Fruit fly (Drosophila melanogaster) whole organism, embryonic: Measurements from ENCODE around the gene Rbp.

Experiments
- ATbp ChIP-seq: fragments of 200-800 bp; sonication (Bioruptor generic); optimal IDR thresholded peaks from 2 replicates; lab custom pipeline; 2017; ENCODE audit warnings: missing biosample characterization, mild to moderate bottlenecking, missing genetic modification characterization, missing genetic modification reagents
- Aef1 ChIP-seq: fragments of 200-800 bp; sonication (Bioruptor generic); IDR thresholded peaks from 3 replicates; pipeline ENCODE4 v1.3.6; 2022; ENCODE audit warnings: missing biosample characterization, missing genetic modification characterization
- CG10654 ChIP-seq: fragments of 200-800 bp; sonication (Bioruptor generic); optimal IDR thresholded peaks from 2 replicates; lab custom pipeline; 2016; ENCODE audit warnings: missing biosample characterization, missing genetic modification characterization
- CG10959 ChIP-seq: fragments of 200-800 bp; sonication (Bioruptor generic); IDR thresholded peaks from 2 replicates; pipeline ENCODE4 v1.3.6; 2022; ENCODE audit warnings: missing biosample characterization, missing genetic modification characterization
- CG12391 ChIP-seq: fragments of 200-800 bp; sonication (Bioruptor generic); optimal IDR thresholded peaks from 3 replicates; lab custom pipeline; 2018; ENCODE audit warnings: missing biosample characterization, mild to moderate bottlenecking, missing genetic modification characterization, moderate library complexity
- CG12659 ChIP-seq: fragments of 200-800 bp; sonication (Bioruptor generic); optimal IDR thresholded peaks from 3 replicates; lab custom pipeline; 2017; ENCODE audit warnings: mild to moderate bottlenecking, missing biosample characterization, missing genetic modification reagents, missing genetic modification characterization
- CG14441 ChIP-seq: fragments of 200-800 bp; sonication (Bioruptor generic); IDR thresholded peaks from 2 replicates; pipeline ENCODE4 v1.3.6; 2022; ENCODE audit warnings: missing biosample characterization, missing genetic modification characterization
- CG15011 ChIP-seq: fragments of 200-800 bp; sonication (Bioruptor generic); optimal IDR thresholded peaks from 3 replicates; lab custom pipeline; 2018; ENCODE audit warnings: missing biosample characterization, mild to moderate bottlenecking, missing genetic modification characterization
- CG1602 ChIP-seq: fragments of 200-800 bp; sonication (Bioruptor generic); optimal IDR thresholded peaks from 3 replicates; lab custom pipeline; 2016; ENCODE audit warnings: missing biosample characterization, missing genetic modification characterization
- CG1832 ChIP-seq: fragments of 200-800 bp; sonication (Bioruptor generic); optimal IDR thresholded peaks from 2 replicates; lab custom pipeline; 2017; ENCODE audit warnings: missing biosample characterization, mild to moderate bottlenecking, missing genetic modification characterization, inconsistent platforms
- CG31388 ChIP-seq: fragments of 200-800 bp; sonication (Bioruptor generic); optimal IDR thresholded peaks from 2 replicates; lab custom pipeline; 2016; ENCODE audit warnings: missing biosample characterization, missing genetic modification characterization
- CG31441 ChIP-seq: fragments of 200-800 bp; sonication (Bioruptor generic); IDR thresholded peaks from 2 replicates; pipeline ENCODE4 v1.3.6; 2022; ENCODE audit warnings: missing biosample characterization, missing genetic modification characterization
- CG34376 ChIP-seq: fragments of 200-800 bp; sonication (Bioruptor generic); optimal IDR thresholded peaks from 2 replicates; lab custom pipeline; 2018; ENCODE audit warnings: missing biosample characterization, mild to moderate bottlenecking, missing genetic modification characterization
- CG4282 ChIP-seq: fragments of 200-800 bp; sonication (Bioruptor generic); optimal IDR thresholded peaks from 2 replicates; lab custom pipeline; 2016; ENCODE audit warnings: missing biosample characterization, missing genetic modification characterization
- CG7786 ChIP-seq: fragments of 200-800 bp; sonication (Bioruptor generic); optimal IDR thresholded peaks from 2 replicates; lab custom pipeline; 2016; ENCODE audit warnings: missing biosample characterization, missing genetic modification characterization
- CG7839 ChIP-seq: fragments of 200-800 bp; sonication (Bioruptor generic); optimal IDR thresholded peaks from 3 replicates; lab custom pipeline; 2018; ENCODE audit warnings: missing biosample characterization, mild to moderate bottlenecking, missing genetic modification characterization, moderate library complexity
- CG8281 ChIP-seq: fragments of 200-800 bp; sonication (Bioruptor generic); optimal IDR thresholded peaks from 2 replicates; lab custom pipeline; 2018; ENCODE audit warnings: missing biosample characterization, mild to moderate bottlenecking, missing genetic modification characterization, moderate library complexity
- Camta ChIP-seq: fragments of 200-800 bp; sonication (Bioruptor generic); optimal IDR thresholded peaks from 2 replicates; lab custom pipeline; 2016; ENCODE audit warnings: missing biosample characterization, missing genetic modification characterization
- Dek ChIP-seq: fragments of 200-800 bp; sonication (Bioruptor generic); optimal IDR thresholded peaks from 3 replicates; lab custom pipeline; 2019; ENCODE audit warnings: missing biosample characterization, mild to moderate bottlenecking, missing genetic modification characterization, moderate library complexity
- Dp ChIP-seq: fragments of 200-800 bp; sonication (Bioruptor generic); optimal IDR thresholded peaks from 2 replicates; lab custom pipeline; 2018; ENCODE audit warnings: missing biosample characterization, mild to moderate bottlenecking, missing genetic modification characterization, moderate library complexity
- Ets97D ChIP-seq: fragments of 200-800 bp; sonication (Bioruptor generic); optimal IDR thresholded peaks from 3 replicates; lab custom pipeline; 2016; ENCODE audit warnings: missing biosample characterization, missing genetic modification characterization
- Fer1 ChIP-seq: fragments of 200-800 bp; sonication (Bioruptor generic); optimal IDR thresholded peaks from 2 replicates; lab custom pipeline; 2017; ENCODE audit warnings: missing biosample characterization, mild to moderate bottlenecking, missing genetic modification characterization
- Gug ChIP-seq: fragments of 200-800 bp; sonication (Bioruptor generic); IDR thresholded peaks from 4 replicates; pipeline ENCODE4 v1.3.6; 2022; ENCODE audit warnings: missing biosample characterization, missing genetic modification characterization
- HLH3B ChIP-seq: fragments of 200-800 bp; sonication (Bioruptor generic); IDR thresholded peaks from 2 replicates; pipeline ENCODE4 v1.3.6; 2022; ENCODE audit warnings: missing biosample characterization, missing genetic modification characterization
- Hsf ChIP-seq: fragments of 200-800 bp; sonication (Bioruptor generic); optimal IDR thresholded peaks from 3 replicates; lab custom pipeline; 2016; ENCODE audit warnings: missing biosample characterization, missing genetic modification characterization
- Trl ChIP-seq, 3 experiments: fragments of >200 bp in 2 of 3; fragments of 200-800 bp in 1 of 3; sonication (Bioruptor generic) in 1 of 3; optimal IDR thresholded peaks; 2 replicates in 1 of 3; 3 replicates in 2 of 3; lab custom pipeline; 2016 to 2017; ENCODE audit warnings: missing biosample characterization in 1 of 3, missing genetic modification characterization in 1 of 3
- Usf ChIP-seq: fragments of 200-800 bp; sonication (Bioruptor generic); optimal IDR thresholded peaks from 2 replicates; lab custom pipeline; 2017; ENCODE audit warnings: missing genotype, missing biosample characterization, missing genetic modification characterization
- Xbp1 ChIP-seq: fragments of 200-800 bp; sonication (Bioruptor generic); optimal IDR thresholded peaks from 3 replicates; lab custom pipeline; 2016; ENCODE audit warnings: missing biosample characterization, mild to moderate bottlenecking, missing genetic modification characterization
- YL-1 ChIP-seq: fragments of 200-800 bp; sonication (Bioruptor generic); optimal IDR thresholded peaks from 3 replicates; lab custom pipeline; 2017; ENCODE audit warnings: missing biosample characterization, mild to moderate bottlenecking, missing genetic modification characterization
- ap ChIP-seq: fragments of 200-800 bp; sonication (Bioruptor generic); IDR thresholded peaks from 2 replicates; pipeline ENCODE4 v1.3.6; 2022; ENCODE audit warnings: missing biosample characterization, missing genetic modification characterization
- bowl ChIP-seq: fragments of 200-800 bp; sonication (Bioruptor generic); IDR thresholded peaks from 2 replicates; pipeline ENCODE4 v1.3.6; 2022; ENCODE audit warnings: missing biosample characterization, missing genetic modification characterization
- br ChIP-seq: fragments of >200 bp; optimal IDR thresholded peaks from 2 replicates; lab custom pipeline; 2017
- chm ChIP-seq: fragments of 200-800 bp; sonication (Bioruptor generic); IDR thresholded peaks from 2 replicates; pipeline ENCODE4 v1.3.6; 2022; ENCODE audit warnings: missing biosample characterization, missing genetic modification characterization
- dati ChIP-seq: fragments of 200-800 bp; sonication (Bioruptor generic); IDR thresholded peaks from 2 replicates; pipeline ENCODE4 v1.3.6; 2022; ENCODE audit warnings: missing biosample characterization, missing genetic modification characterization
- fru ChIP-seq: fragments of >200 bp; optimal IDR thresholded peaks from 2 replicates; lab custom pipeline; 2017
- gce ChIP-seq: fragments of 200-800 bp; sonication (Bioruptor generic); IDR thresholded peaks from 3 replicates; pipeline ENCODE4 v1.3.6; 2022; ENCODE audit warnings: missing biosample characterization, missing genetic modification characterization
- gem ChIP-seq: fragments of 200-800 bp; sonication (Bioruptor generic); optimal IDR thresholded peaks from 2 replicates; lab custom pipeline; 2019; ENCODE audit warnings: missing biosample characterization, mild to moderate bottlenecking, missing genetic modification characterization, moderate library complexity
- grau ChIP-seq: fragments of 200-800 bp; optimal IDR thresholded peaks from 3 replicates; lab custom pipeline; 2019; ENCODE audit warnings: missing biosample characterization, mild to moderate bottlenecking, missing genetic modification characterization, moderate library complexity
- gsb ChIP-seq: fragments of 200-800 bp; sonication (Bioruptor generic); IDR thresholded peaks from 2 replicates; pipeline ENCODE4 v1.3.6; 2022; ENCODE audit warnings: missing biosample characterization, missing genetic modification characterization
- h ChIP-seq: fragments of >200 bp; optimal IDR thresholded peaks from 2 replicates; lab custom pipeline; 2017
- hkb ChIP-seq, 2 experiments: fragments of 200-800 bp in 1 of 2; fragments of >200 bp in 1 of 2; sonication (Bioruptor generic) in 1 of 2; IDR thresholded peaks in 1 of 2; optimal IDR thresholded peaks in 1 of 2; 2 replicates each; pipeline versions ENCODE4 v1.3.6 to Lab custom; 2017 to 2022; ENCODE audit warnings: missing biosample characterization in 1 of 2, missing genetic modification characterization in 1 of 2
- lab ChIP-seq: fragments of 200-800 bp; sonication (Bioruptor generic); optimal IDR thresholded peaks from 3 replicates; lab custom pipeline; 2017; ENCODE audit warnings: missing biosample characterization, missing genetic modification characterization, mild to moderate bottlenecking, moderate library complexity, missing genetic modification reagents
- lbe ChIP-seq: fragments of 200-800 bp; sonication (Bioruptor generic); optimal IDR thresholded peaks from 2 replicates; lab custom pipeline; 2016; ENCODE audit warnings: missing biosample characterization, mild to moderate bottlenecking, missing genetic modification characterization
- lov ChIP-seq, 2 experiments: fragments of 200-800 bp in 1 of 2; fragments of >200 bp in 1 of 2; sonication (Bioruptor generic) in 1 of 2; IDR thresholded peaks in 1 of 2; optimal IDR thresholded peaks in 1 of 2; 2 replicates in 1 of 2; 3 replicates in 1 of 2; pipeline versions ENCODE4 v1.3.6 to Lab custom; 2017 to 2022; ENCODE audit warnings: missing biosample characterization in 1 of 2, missing genetic modification characterization in 1 of 2
- otp ChIP-seq: fragments of 200-800 bp; sonication (Bioruptor generic); IDR thresholded peaks from 3 replicates; pipeline ENCODE4, ENCODE4 v1.3.6; 2022; ENCODE audit warnings: missing biosample characterization, missing genetic modification characterization
- p53 ChIP-seq: fragments of 200-800 bp; sonication (Bioruptor generic); optimal IDR thresholded peaks from 2 replicates; lab custom pipeline; 2016; ENCODE audit warnings: missing biosample characterization, missing genetic modification characterization
- pnt ChIP-seq: fragments of 200-800 bp; sonication (Bioruptor generic); optimal IDR thresholded peaks from 3 replicates; lab custom pipeline; 2016; ENCODE audit warnings: missing biosample characterization, missing genetic modification characterization
- schlank ChIP-seq: fragments of 200-800 bp; sonication (Bioruptor generic); optimal IDR thresholded peaks from 2 replicates; lab custom pipeline; 2018; ENCODE audit warnings: missing biosample characterization, mild to moderate bottlenecking, missing genetic modification characterization
- seq ChIP-seq: fragments of 200-800 bp; sonication (Bioruptor generic); IDR thresholded peaks from 2 replicates; pipeline ENCODE4 v1.3.6; 2022; ENCODE audit warnings: missing biosample characterization, missing genetic modification characterization
- tin ChIP-seq: fragments of 200-800 bp; sonication (Bioruptor generic); optimal IDR thresholded peaks from 3 replicates; lab custom pipeline; 2016; ENCODE audit warnings: missing biosample characterization, missing genetic modification characterization
- wdn ChIP-seq: fragments of 200-800 bp; sonication (Bioruptor generic); IDR thresholded peaks from 2 replicates; pipeline ENCODE4 v1.3.6; 2022; ENCODE audit warnings: missing biosample characterization, missing genetic modification characterization
- zfh1 ChIP-seq: fragments of 200-800 bp; sonication (Bioruptor generic); IDR thresholded peaks from 3 replicates; pipeline ENCODE4 v1.3.6; 2022; ENCODE audit warnings: missing biosample characterization, missing genetic modification characterization

Gene Rbp

DNA sequence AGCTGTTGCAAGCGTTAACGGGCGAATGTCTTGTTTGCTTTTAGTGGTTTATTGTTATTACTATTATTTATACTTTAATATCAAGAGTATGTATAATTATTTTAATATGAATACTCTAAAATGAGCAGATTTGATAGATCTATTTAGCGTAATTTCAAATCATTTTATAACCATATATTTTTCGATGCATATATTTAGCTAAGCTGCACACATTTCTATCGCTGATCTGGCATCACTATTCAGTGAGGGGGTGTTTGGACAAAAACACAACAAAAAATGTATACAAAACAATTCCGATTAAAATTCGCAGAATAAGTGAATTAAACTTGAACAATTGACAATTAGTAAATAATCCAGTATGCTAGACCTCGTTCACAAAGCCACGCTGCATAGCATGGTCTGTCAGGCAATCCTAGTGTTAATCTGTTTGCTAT lies 23.4 kb upstream of the Rbp start, which contains the start of the genes Trs33 and Tmtc4 (continued):
- TF ChIP-seq CG7786 (GFP tag; lab: Kevin White, UChicago) = no peak
- no peak for TF ChIP-seq lov (optimal IDR thresholded peaks at IDR 0.05; lab: Kevin White, UChicago)
- TF ChIP-seq lov (GFP tag; IDR thresholded peaks at IDR 0.05; lab: Robert Waterston, UW) = no peak
- TF ChIP-seq gem (tag; lab: Kevin White, UChicago) = peak; percentile 67
- TF ChIP-seq hkb (optimal IDR thresholded peaks at IDR 0.05; lab: Kevin White, UChicago) = no peak
- no peak for TF ChIP-seq hkb (GFP tag; IDR thresholded peaks at IDR 0.05; lab: Robert Waterston, UW)
- no peak for TF ChIP-seq br (lab: Kevin White, UChicago)
- TF ChIP-seq lab = no peak
- no peak for TF ChIP-seq Camta (GFP tag; lab: Kevin White, UChicago)
- TF ChIP-seq seq (GFP tag; lab: Robert Waterston, UW) = no peak
- no peak for TF ChIP-seq CG14441
- peak; percentile 55 for TF ChIP-seq lbe (GFP tag; lab: Kevin White, UChicago)
- TF ChIP-seq YL-1 (GFP tag; lab: Kevin White, UChicago) = peak; percentile 11
- TF ChIP-seq h (lab: Kevin White, UChicago) = no peak
- no peak for TF ChIP-seq Usf (GFP tag; lab: Kevin White, UChicago)
- TF ChIP-seq Gug (GFP tag; lab: Robert Waterston, UW) = no peak
- TF ChIP-seq CG10959 = no peak
- no peak for TF ChIP-seq CG7839 (tag; lab: Kevin White, UChicago)
- TF ChIP-seq CG15011 (GFP tag; lab: Kevin White, UChicago) = no peak
- no peak for TF ChIP-seq Dp (GFP tag; lab: Kevin White, UChicago)
- TF ChIP-seq CG1602 (GFP tag; lab: Kevin White, UChicago) = peak; percentile 15
- TF ChIP-seq Xbp1 = peak; percentile 27
- peak; percentile 49 for TF ChIP-seq grau (tag; lab: Kevin White, UChicago)
- TF ChIP-seq CG34376 (GFP tag; lab: Kevin White, UChicago) = peak; percentile 15
- TF ChIP-seq CG12659 (GFP tag; lab: Kevin White, UChicago) = peak; percentile 61
- TF ChIP-seq CG1832 (GFP tag; lab: Kevin White, UChicago) = no peak
- TF ChIP-seq pnt = no peak
- TF ChIP-seq wdn (GFP tag; lab: Robert Waterston, UW) = no peak
- TF ChIP-seq CG12391 = peak; percentile 72
- no peak for TF ChIP-seq gce (GFP tag; lab: Robert Waterston, UW)
- TF ChIP-seq CG4282 (GFP tag; lab: Kevin White, UChicago) = no peak
- TF ChIP-seq ATbp (GFP tag; lab: Kevin White, UChicago) = no peak
- no peak for TF ChIP-seq CG8281 (tag; lab: Kevin White, UChicago)
- TF ChIP-seq zfh1 (GFP tag; lab: Robert Waterston, UW) = no peak; the same call in 2 of the 3 replicates
- no peak for TF ChIP-seq otp
- TF ChIP-seq Trl (optimal IDR thresholded peaks at IDR 0.05; lab: Kevin White, UChicago) = no peak
- no peak for TF ChIP-seq Trl (GFP tag; optimal IDR thresholded peaks at IDR 0.05; lab: Kevin White, UChicago)
- peak; percentile 43; the same call in 2 of the 3 replicates for TF ChIP-seq Aef1
- TF ChIP-seq CG10654 (GFP tag; lab: Kevin White, UChicago) = peak; percentile 20
- TF ChIP-seq Ets97D (GFP tag; lab: Kevin White, UChicago) = no peak
- TF ChIP-seq bowl = no peak
- TF ChIP-seq dati (GFP tag; lab: Robert Waterston, UW) = no peak
- no peak for TF ChIP-seq chm (GFP tag; lab: Robert Waterston, UW)
- no peak for TF ChIP-seq schlank (tag; lab: Kevin White, UChicago)
- TF ChIP-seq HLH3B (GFP tag; lab: Robert Waterston, UW) = no peak
- TF ChIP-seq CG31441 (GFP tag; lab: Robert Waterston, UW) = peak; percentile 49; the same call in 1 of the 2 replicates
- TF ChIP-seq ap (GFP tag; lab: Robert Waterston, UW) = no peak
- TF ChIP-seq fru (lab: Kevin White, UChicago) = no peak
- TF ChIP-seq CG31388 (GFP tag; lab: Kevin White, UChicago) = no peak
- TF ChIP-seq Dek (tag; lab: Kevin White, UChicago) = no peak
- TF ChIP-seq p53 (GFP tag; lab: Kevin White, UChicago) = no peak
- peak; percentile 21 for TF ChIP-seq tin (GFP tag; lab: Kevin White, UChicago)
- TF ChIP-seq Fer1 = peak; percentile 56
- TF ChIP-seq gsb (GFP tag; lab: Robert Waterston, UW) = no peak
- peak; percentile 21 for TF ChIP-seq Hsf (GFP tag; lab: Kevin White, UChicago)
